Worm (Caenorhabditis elegans) whole organism, early embryonic: Measurements from ENCODE around the gene T25B9.8.

Experiments
- B0310.2 ChIP-seq: sonication (generic microtip); optimal IDR thresholded peaks from 2 replicates; lab custom pipeline; 2016; ENCODE audit warnings: mild to moderate bottlenecking, missing genetic modification characterization, missing compliant biosample characterization
- aly-1 ChIP-seq: sonication (generic microtip); optimal IDR thresholded peaks from 2 replicates; lab custom pipeline; 2016; ENCODE audit warnings: missing genetic modification characterization, missing compliant biosample characterization
- ama-1 ChIP-seq: fragments of 150-350 bp; optimal IDR thresholded peaks from 2 replicates; lab custom pipeline; 2014
- ceh-13 ChIP-seq: fragments of 200-800 bp; sonication (Bioruptor generic); optimal IDR thresholded peaks from 2 replicates; lab custom pipeline; 2018; ENCODE audit warnings: mild to moderate bottlenecking, missing genetic modification characterization, missing compliant biosample characterization
- ceh-36 ChIP-seq: sonication (generic microtip); optimal IDR thresholded peaks from 2 replicates; lab custom pipeline; 2016; ENCODE audit warnings: missing genetic modification characterization, inconsistent platforms, missing compliant biosample characterization
- ets-7 ChIP-seq: sonication (generic microtip); optimal IDR thresholded peaks from 2 replicates; lab custom pipeline; 2016; ENCODE audit warnings: missing genotype, missing genetic modification characterization, missing compliant biosample characterization
- flt-1 ChIP-seq: fragments of 200-800 bp; sonication (Bioruptor generic); IDR thresholded peaks from 2 replicates; pipeline ENCODE4 v1.3.6; 2022; ENCODE audit warnings: missing genetic modification characterization, missing compliant biosample characterization
- hmg-4 ChIP-seq: fragments of 200-800 bp; sonication (Bioruptor generic); optimal IDR thresholded peaks from 2 replicates; lab custom pipeline; 2018; ENCODE audit warnings: mild to moderate bottlenecking, missing genetic modification characterization, missing compliant biosample characterization
- hnd-1 ChIP-seq: sonication (generic microtip); optimal IDR thresholded peaks from 2 replicates; lab custom pipeline; 2016; ENCODE audit warnings: missing genetic modification characterization, missing compliant biosample characterization
- pes-1 ChIP-seq: fragments of 200-800 bp; sonication (Bioruptor generic); IDR thresholded peaks from 2 replicates; pipeline ENCODE4 v1.3.6; 2022; ENCODE audit warnings: missing genetic modification reagents, missing genetic modification characterization, missing compliant biosample characterization
- tbx-11 ChIP-seq: fragments of 200-800 bp; sonication (Bioruptor generic); IDR thresholded peaks from 2 replicates; pipeline ENCODE4 v1.3.6; 2022; ENCODE audit warnings: missing genetic modification characterization, missing compliant biosample characterization
- tbx-37 ChIP-seq: fragments of 200-800 bp; sonication (Bioruptor generic); conservative IDR thresholded peaks from 2 replicates; pipeline ENCODE4 v1.3.6; 2022; ENCODE audit warnings: missing genetic modification reagents, missing genetic modification characterization, missing compliant biosample characterization
- tra-4 ChIP-seq: sonication (generic microtip); optimal IDR thresholded peaks from 2 replicates; lab custom pipeline; 2017; ENCODE audit warnings: missing genetic modification characterization, missing compliant biosample characterization

DNA sequence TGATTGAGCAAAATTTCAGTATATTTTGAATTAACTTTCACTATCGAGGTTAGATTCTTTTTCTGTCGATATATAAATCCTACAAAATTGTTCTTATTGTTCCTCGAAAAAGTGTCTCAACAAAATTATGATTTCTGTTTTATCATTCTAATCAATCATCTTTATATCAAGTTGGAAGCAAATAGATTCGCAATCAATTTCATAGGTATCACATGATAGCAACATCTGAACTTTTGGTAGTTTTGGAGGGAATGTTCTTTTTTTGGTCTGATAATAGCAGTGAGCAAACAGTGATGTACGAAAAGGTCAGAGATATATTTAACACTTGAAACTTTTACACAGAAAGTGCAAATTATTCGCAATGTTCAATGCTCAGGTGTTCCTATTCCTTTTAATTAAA is 42.8 kb upstream of the T25B9.8 start:
- TF ChIP-seq ama-1 (no peak), ets-7 (tag; lab: Kevin White, UChicago) (no peak), hmg-4 (GFP tag; lab: Kevin White, UChicago) (no peak), tbx-37 (GFP tag; lab: Robert Waterston, UW) (no peak), tbx-11 (GFP tag; lab: Robert Waterston, UW) (no peak), ceh-13 (GFP tag; lab: Kevin White, UChicago) (no peak), aly-1 (no peak), ceh-36 (no peak), B0310.2 (tag; lab: Kevin White, UChicago) (no peak), flt-1 (GFP tag; lab: Robert Waterston, UW) (no peak), pes-1 (GFP tag; lab: Robert Waterston, UW) (no peak), tra-4 (tag; lab: Kevin White, UChicago) (no peak), hnd-1 (tag; lab: Kevin White, UChicago) (no peak)
